Worm (Caenorhabditis elegans): ENCODE results near the gene fbxb-22.

- peak; percentile 54 for TF ChIP-seq W03F9.2 (tag; optimal IDR thresholded peaks at IDR 0.05)
- no peak for TF ChIP-seq him-1 (tag; optimal IDR thresholded peaks at IDR 0.05)
Measured at ce11 chrIII:11920187-11920785, 36.7 kb upstream of the fbxb-22 start, which contains the start of the genes ccf-1 and trap-4.

All from whole organism, L4/young adult.